Worm (Caenorhabditis elegans): ENCODE measurements around the gene R08C7.11.

DNA sequence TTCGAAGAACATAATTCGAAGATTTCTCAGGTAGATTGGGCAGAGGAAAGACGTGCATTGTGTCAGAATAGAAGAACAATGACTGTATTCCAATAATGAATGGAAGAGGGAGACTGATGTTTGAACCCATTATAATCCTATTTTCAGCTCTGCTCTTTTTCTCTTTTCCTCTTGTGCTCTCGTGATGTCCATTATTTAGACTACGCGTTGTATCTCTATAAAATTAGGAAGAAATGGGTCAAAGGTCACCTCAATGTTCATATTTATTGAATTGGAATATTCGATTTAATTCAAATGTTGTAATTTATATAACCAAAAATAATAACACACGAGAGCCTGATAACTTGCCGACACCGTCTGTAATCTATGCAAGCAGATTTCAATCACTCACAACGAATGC lies 15.5 kb downstream of the R08C7.11 start, which contains the start of gene fbxb-74:
- TF ChIP-seq mdl-1 (tag; optimal IDR thresholded peaks at IDR 0.05) = no peak
- TF ChIP-seq unc-39 (tag; optimal IDR thresholded peaks at IDR 0.05) = no peak
